Fruit fly (Drosophila melanogaster) whole organism, embryonic: ENCODE measurements around the gene CG13810.
A peak's percentile ranks its signal among the peaks of the same experiment; 100 is the strongest.

Experiments
- CG10274 ChIP-seq: fragments of 200-800 bp; sonication (Bioruptor generic); optimal IDR thresholded peaks from 3 replicates; lab custom pipeline; 2017; ENCODE audit warnings: missing biosample characterization, mild to moderate bottlenecking, missing genetic modification characterization
- CG11085 ChIP-seq: fragments of 200-800 bp; sonication (Bioruptor generic); IDR thresholded peaks from 2 replicates; pipeline ENCODE4 v1.3.6; 2022; ENCODE audit warnings: missing biosample characterization, missing genetic modification characterization
- CG12391 ChIP-seq: fragments of 200-800 bp; sonication (Bioruptor generic); optimal IDR thresholded peaks from 3 replicates; lab custom pipeline; 2018; ENCODE audit warnings: missing biosample characterization, mild to moderate bottlenecking, missing genetic modification characterization, moderate library complexity
- CG12744 ChIP-seq: fragments of 200-800 bp; sonication (Bioruptor generic); optimal IDR thresholded peaks from 2 replicates; lab custom pipeline; 2016; ENCODE audit warnings: missing biosample characterization, missing genetic modification characterization
- CG12942 ChIP-seq: fragments of 200-800 bp; sonication (Bioruptor generic); optimal IDR thresholded peaks from 3 replicates; lab custom pipeline; 2016; ENCODE audit warnings: missing biosample characterization, missing genetic modification characterization
- CG13624 ChIP-seq: fragments of 200-800 bp; sonication (Bioruptor generic); optimal IDR thresholded peaks from 2 replicates; lab custom pipeline; 2016; ENCODE audit warnings: missing biosample characterization, missing genetic modification characterization
- CG13775 ChIP-seq: fragments of 200-800 bp; sonication (Bioruptor generic); optimal IDR thresholded peaks from 3 replicates; lab custom pipeline; 2017; ENCODE audit warnings: missing biosample characterization, mild to moderate bottlenecking, missing genetic modification characterization
- CG17912 ChIP-seq: fragments of 200-800 bp; sonication (Bioruptor generic); optimal IDR thresholded peaks from 2 replicates; lab custom pipeline; 2018; ENCODE audit warnings: missing biosample characterization, mild to moderate bottlenecking, missing genetic modification characterization
- CG18262 ChIP-seq: fragments of 200-800 bp; optimal IDR thresholded peaks from 3 replicates; lab custom pipeline; 2019; ENCODE audit warnings: missing biosample characterization, mild to moderate bottlenecking, missing genetic modification characterization, moderate library complexity
- CG1832 ChIP-seq: fragments of 200-800 bp; sonication (Bioruptor generic); optimal IDR thresholded peaks from 2 replicates; lab custom pipeline; 2017; ENCODE audit warnings: missing biosample characterization, mild to moderate bottlenecking, missing genetic modification characterization, inconsistent platforms
- CG2116 ChIP-seq: fragments of 200-800 bp; sonication (Bioruptor generic); optimal IDR thresholded peaks from 3 replicates; lab custom pipeline; 2018; ENCODE audit warnings: missing biosample characterization, mild to moderate bottlenecking, missing genetic modification characterization
- CG30020 ChIP-seq: fragments of 200-800 bp; optimal IDR thresholded peaks from 2 replicates; lab custom pipeline; 2019; ENCODE audit warnings: missing biosample characterization, mild to moderate bottlenecking, missing genetic modification characterization, moderate library complexity
- CG31365 ChIP-seq: fragments of 200-800 bp; sonication (Bioruptor generic); optimal IDR thresholded peaks from 2 replicates; lab custom pipeline; 2018; ENCODE audit warnings: missing biosample characterization, mild to moderate bottlenecking, missing genetic modification characterization
- CG7357 ChIP-seq: fragments of 200-800 bp; sonication (Bioruptor generic); IDR thresholded peaks from 3 replicates; pipeline ENCODE4 v1.3.6; 2022; ENCODE audit warnings: missing biosample characterization, missing genetic modification characterization
- CG7987 ChIP-seq: fragments of 200-800 bp; sonication (Bioruptor generic); optimal IDR thresholded peaks from 2 replicates; lab custom pipeline; 2018; ENCODE audit warnings: missing biosample characterization, mild to moderate bottlenecking, missing genetic modification characterization, moderate library complexity
- CG9797 ChIP-seq: fragments of 200-800 bp; sonication (Bioruptor generic); optimal IDR thresholded peaks from 3 replicates; lab custom pipeline; 2018; ENCODE audit warnings: missing biosample characterization, mild to moderate bottlenecking, missing genetic modification characterization
- CG9817 ChIP-seq: fragments of 200-800 bp; sonication (Bioruptor generic); optimal IDR thresholded peaks from 2 replicates; lab custom pipeline; 2018; ENCODE audit warnings: missing biosample characterization, mild to moderate bottlenecking, missing genetic modification characterization, moderate library complexity
- CkIIα-i1 ChIP-seq: fragments of 200-800 bp; sonication (Bioruptor generic); IDR thresholded peaks from 2 replicates; pipeline ENCODE4 v1.3.6; 2022; ENCODE audit warnings: missing biosample characterization, missing genetic modification characterization
- CrebB ChIP-seq: fragments of 200-800 bp; sonication (Bioruptor generic); optimal IDR thresholded peaks from 3 replicates; lab custom pipeline; 2018; ENCODE audit warnings: missing biosample characterization, mild to moderate bottlenecking, missing genetic modification characterization
- D ChIP-seq, 2 experiments: fragments of 200-800 bp in 1 of 2; fragments of >200 bp in 1 of 2; sonication (Bioruptor generic) in 1 of 2; optimal IDR thresholded peaks; 2 replicates in 1 of 2; 3 replicates in 1 of 2; lab custom pipeline; 2017; ENCODE audit warnings: mild to moderate bottlenecking in 1 of 2, missing biosample characterization in 1 of 2, missing genetic modification characterization in 1 of 2, missing genetic modification reagents in 1 of 2
- Ets65A ChIP-seq: fragments of 200-800 bp; sonication (Bioruptor generic); peaks from one replicate; lab custom pipeline; 2016; ENCODE audit warnings: missing biosample characterization, missing genetic modification characterization
- Gug ChIP-seq: fragments of 200-800 bp; sonication (Bioruptor generic); IDR thresholded peaks from 4 replicates; pipeline ENCODE4 v1.3.6; 2022; ENCODE audit warnings: missing biosample characterization, missing genetic modification characterization
- HLH3B ChIP-seq: fragments of 200-800 bp; sonication (Bioruptor generic); IDR thresholded peaks from 2 replicates; pipeline ENCODE4 v1.3.6; 2022; ENCODE audit warnings: missing biosample characterization, missing genetic modification characterization
- HmgZ ChIP-seq: fragments of 200-800 bp; sonication (Bioruptor generic); optimal IDR thresholded peaks from 2 replicates; lab custom pipeline; 2018; ENCODE audit warnings: missing biosample characterization, mild to moderate bottlenecking, missing genetic modification characterization
- Hr78 ChIP-seq, 2 experiments: fragments of 200-800 bp in 1 of 2; fragments of >200 bp in 1 of 2; sonication (Bioruptor generic) in 1 of 2; optimal IDR thresholded peaks; 2 replicates each; lab custom pipeline; 2017 to 2019; ENCODE audit warnings: missing biosample characterization in 2 of 2, missing genetic modification characterization in 2 of 2, mild to moderate bottlenecking in 1 of 2, moderate library complexity in 1 of 2
- Hsf ChIP-seq: fragments of 200-800 bp; sonication (Bioruptor generic); optimal IDR thresholded peaks from 3 replicates; lab custom pipeline; 2016; ENCODE audit warnings: missing biosample characterization, missing genetic modification characterization
- Lhr ChIP-seq: fragments of 200-800 bp; sonication (Bioruptor generic); optimal IDR thresholded peaks from 3 replicates; lab custom pipeline; 2017; ENCODE audit warnings: mild to moderate bottlenecking, missing biosample characterization, missing genetic modification reagents, missing genetic modification characterization
- Rfx ChIP-seq: fragments of 200-800 bp; sonication (Bioruptor generic); IDR thresholded peaks from 2 replicates; pipeline ENCODE4 v1.3.6; 2022; ENCODE audit warnings: missing biosample characterization, missing genetic modification characterization
- Scr ChIP-seq: fragments of 200-800 bp; sonication (Bioruptor generic); IDR thresholded peaks from 2 replicates; pipeline ENCODE4 v1.3.6; 2022; ENCODE audit warnings: missing biosample characterization, missing genetic modification characterization; ENCODE audit not compliant: partially characterized antibody
- Stat92E ChIP-seq, 3 experiments: fragments of >200 bp in 2 of 3; fragments of 200-800 bp in 1 of 3; sonication (Bioruptor generic) in 1 of 3; optimal IDR thresholded peaks; 2 replicates each; lab custom pipeline; 2017 to 2019; ENCODE audit warnings: missing biosample characterization in 3 of 3, missing genetic modification characterization in 3 of 3, mild to moderate bottlenecking in 1 of 3, moderate library complexity in 1 of 3
- Tbp ChIP-seq: fragments of >200 bp; optimal IDR thresholded peaks from 2 replicates; lab custom pipeline; 2018; ENCODE audit warnings: missing biosample characterization, missing genetic modification characterization
- Vsx1 ChIP-seq: fragments of 200-800 bp; sonication (Bioruptor generic); optimal IDR thresholded peaks from 2 replicates; lab custom pipeline; 2017; ENCODE audit warnings: missing biosample characterization, mild to moderate bottlenecking, missing genetic modification characterization, missing genetic modification reagents
- YL-1 ChIP-seq: fragments of 200-800 bp; sonication (Bioruptor generic); optimal IDR thresholded peaks from 3 replicates; lab custom pipeline; 2017; ENCODE audit warnings: missing biosample characterization, mild to moderate bottlenecking, missing genetic modification characterization
- eve ChIP-seq, 2 experiments: fragments of >200 bp; optimal IDR thresholded peaks; 2 replicates each; lab custom pipeline; 2017; ENCODE audit warnings: missing biosample characterization in 2 of 2, missing genetic modification characterization in 2 of 2
- ewg ChIP-seq: fragments of 200-800 bp; sonication (Bioruptor generic); optimal IDR thresholded peaks from 3 replicates; lab custom pipeline; 2017; ENCODE audit warnings: mild to moderate bottlenecking, missing biosample characterization, missing genetic modification reagents, missing genetic modification characterization
- exex ChIP-seq: fragments of 200-800 bp; sonication (Bioruptor generic); optimal IDR thresholded peaks from 4 replicates; lab custom pipeline; 2018; ENCODE audit warnings: missing biosample characterization, mild to moderate bottlenecking, missing genetic modification characterization, moderate library complexity
- hbn ChIP-seq: fragments of 200-800 bp; sonication (Bioruptor generic); IDR thresholded peaks from 2 replicates; pipeline ENCODE4 v1.3.6; 2022; ENCODE audit warnings: missing biosample characterization, missing genetic modification characterization; ENCODE audit not compliant: partially characterized antibody
- hth ChIP-seq: fragments of >200 bp; optimal IDR thresholded peaks from 2 replicates; lab custom pipeline; 2017; ENCODE audit warnings: inconsistent platforms
- inv ChIP-seq: fragments of 200-800 bp; sonication (Bioruptor generic); IDR thresholded peaks from 2 replicates; pipeline ENCODE4 v1.3.6; 2022; ENCODE audit warnings: missing biosample characterization, missing genetic modification characterization; ENCODE audit not compliant: partially characterized antibody
- lilli ChIP-seq: fragments of 200-800 bp; sonication (Bioruptor generic); optimal IDR thresholded peaks from 3 replicates; lab custom pipeline; 2016; ENCODE audit warnings: missing biosample characterization, missing genetic modification characterization
- oc ChIP-seq: fragments of 200-800 bp; sonication (Bioruptor generic); optimal IDR thresholded peaks from 2 replicates; lab custom pipeline; 2018; ENCODE audit warnings: missing biosample characterization, mild to moderate bottlenecking, missing genetic modification characterization, moderate library complexity
- otp ChIP-seq: fragments of 200-800 bp; sonication (Bioruptor generic); IDR thresholded peaks from 3 replicates; pipeline ENCODE4, ENCODE4 v1.3.6; 2022; ENCODE audit warnings: missing biosample characterization, missing genetic modification characterization
- prd ChIP-seq, 3 experiments: fragments of >200 bp in 2 of 3; fragments of 200-800 bp in 1 of 3; sonication (Bioruptor generic) in 1 of 3; optimal IDR thresholded peaks in 2 of 3; IDR thresholded peaks in 1 of 3; 2 replicates in 2 of 3; 3 replicates in 1 of 3; pipeline versions ENCODE4 v1.3.6 to Lab custom; 2017 to 2022; ENCODE audit warnings: missing biosample characterization in 1 of 3, missing genetic modification characterization in 1 of 3
- repo ChIP-seq: fragments of 200-800 bp; sonication (Bioruptor generic); optimal IDR thresholded peaks from 2 replicates; lab custom pipeline; 2016; ENCODE audit warnings: missing biosample characterization, missing genetic modification characterization
- rib ChIP-seq: fragments of 200-800 bp; sonication (Bioruptor generic); IDR thresholded peaks from 2 replicates; pipeline ENCODE4 v1.3.6; 2022; ENCODE audit warnings: missing biosample characterization, missing genetic modification characterization
- sd ChIP-seq: fragments of 200-800 bp; sonication (Bioruptor generic); optimal IDR thresholded peaks from 3 replicates; lab custom pipeline; 2018; ENCODE audit warnings: missing biosample characterization, mild to moderate bottlenecking, missing genetic modification characterization, moderate library complexity
- sna ChIP-seq: fragments of 200-800 bp; sonication (Bioruptor generic); IDR thresholded peaks from 2 replicates; pipeline ENCODE4 v1.3.6; 2022; ENCODE audit warnings: missing biosample characterization, missing genetic modification characterization; ENCODE audit not compliant: partially characterized antibody

The CG13810 gene

DNA sequence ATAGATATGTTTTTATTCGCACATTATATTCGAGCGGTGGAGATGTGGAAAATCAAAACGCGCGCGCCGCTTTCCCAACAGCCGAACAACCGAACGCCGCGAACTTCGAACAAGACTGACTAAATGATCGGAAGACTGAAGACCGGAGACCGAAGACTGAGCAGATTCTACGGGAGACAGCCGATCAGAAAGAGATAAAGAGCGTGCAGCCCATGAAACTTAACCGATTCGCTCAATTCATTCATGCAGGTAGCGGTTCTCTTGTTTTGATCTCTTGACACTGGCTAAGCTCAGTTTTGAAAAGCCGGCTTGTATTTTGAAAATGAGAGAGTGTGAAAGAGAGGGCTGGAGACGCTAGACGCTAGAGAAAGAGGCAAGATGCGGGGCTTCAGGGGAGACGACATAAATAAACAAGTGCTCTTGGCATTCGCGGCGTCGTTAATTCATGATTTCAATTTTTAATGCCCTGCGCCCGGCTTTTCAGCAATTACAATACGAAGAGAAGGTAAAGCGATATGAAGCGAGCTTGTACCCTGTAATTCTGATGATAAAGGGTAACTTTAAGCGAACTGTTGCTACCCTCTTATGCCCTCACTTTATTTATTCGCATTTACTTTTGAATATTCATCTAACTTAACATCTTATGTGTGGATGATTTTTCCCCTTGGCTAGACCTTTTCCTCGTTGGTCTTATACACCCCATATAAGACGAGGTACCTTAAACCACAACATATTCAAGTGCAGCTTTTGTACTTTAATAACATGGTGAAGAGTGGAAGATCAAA is 34.0 kb upstream of the CG13810 start, which contains the start of gene zormin (continued):
- TF ChIP-seq Rfx (GFP tag; lab: Robert Waterston, UW) (no peak; the same call in none of the 2 replicates), CG30020 (tag; lab: Kevin White, UChicago) (no peak), Hr78 (GFP tag; optimal IDR thresholded peaks at IDR 0.05; lab: Kevin White, UChicago) (no peak), CrebB (tag; lab: Kevin White, UChicago) (no peak), repo (GFP tag; lab: Kevin White, UChicago) (no peak), ewg (GFP tag; lab: Kevin White, UChicago) (no peak), CG17912 (GFP tag; lab: Kevin White, UChicago) (no peak), CG13775 (GFP tag; lab: Kevin White, UChicago) (no peak), D (optimal IDR thresholded peaks at IDR 0.05; lab: Kevin White, UChicago) (no peak), D (GFP tag; optimal IDR thresholded peaks at IDR 0.05; lab: Kevin White, UChicago) (peak; percentile 19), CG9797 (GFP tag; lab: Kevin White, UChicago) (no peak), Gug (GFP tag; lab: Robert Waterston, UW) (peak; percentile 10; the same call in 1 of the 4 replicates), YL-1 (no peak), CG12391 (tag; lab: Kevin White, UChicago) (no peak), exex (tag; lab: Kevin White, UChicago) (no peak), lilli (no peak), inv (GFP tag; lab: Robert Waterston, UW) (no peak), Stat92E (GFP tag; optimal IDR thresholded peaks at IDR 0.05; lab: Kevin White, UChicago) (no peak), CkIIα-i1 (no peak), CG7357 (GFP tag; lab: Robert Waterston, UW) (0 out of 3 replicates have a peak, but pooled peaks have one; percentile 37), hbn (GFP tag; lab: Robert Waterston, UW) (peak; percentile 35), CG7987 (no peak), CG31365 (tag; lab: Kevin White, UChicago) (no peak), Lhr (GFP tag; lab: Kevin White, UChicago) (no peak), CG12744 (GFP tag; lab: Kevin White, UChicago) (no peak), CG1832 (GFP tag; lab: Kevin White, UChicago) (no peak), CG12942 (GFP tag; lab: Kevin White, UChicago) (no peak), CG9817 (tag; lab: Kevin White, UChicago) (no peak), Ets65A (GFP tag; lab: Kevin White, UChicago) (peak; percentile 71), CG18262 (peak; percentile 23), HmgZ (tag; lab: Kevin White, UChicago) (no peak), HLH3B (GFP tag; lab: Robert Waterston, UW) (no peak), CG10274 (GFP tag; lab: Kevin White, UChicago) (no peak), Hsf (GFP tag; lab: Kevin White, UChicago) (peak; percentile 15), CG2116 (GFP tag; lab: Kevin White, UChicago) (no peak), rib (GFP tag; lab: Robert Waterston, UW) (no peak), Vsx1 (GFP tag; lab: Kevin White, UChicago) (no peak), oc (tag; lab: Kevin White, UChicago) (peak; percentile 33), Tbp (GFP tag; lab: Kevin White, UChicago) (no peak), prd (optimal IDR thresholded peaks at IDR 0.05; lab: Kevin White, UChicago) (no peak), prd (GFP tag; IDR thresholded peaks at IDR 0.05; lab: Robert Waterston, UW) (0 out of 3 replicates have a peak, but pooled peaks have one; percentile 23), CG13624 (GFP tag; lab: Kevin White, UChicago) (no peak), otp (no peak), hth (no peak), CG11085 (no peak), eve (GFP tag; optimal IDR thresholded peaks at IDR 0.05; lab: Kevin White, UChicago) (no peak), Scr (GFP tag; lab: Robert Waterston, UW) (no peak), sna (GFP tag; lab: Robert Waterston, UW) (no peak), sd (tag; lab: Kevin White, UChicago) (no peak)
